Worm (Caenorhabditis elegans): ENCODE data around the gene C45B11.9.
A peak's percentile ranks its signal among the peaks of the same experiment; 100 is the strongest.

The C45B11.9 gene

ce11 chrV:11083691-11084090, 43.6 kb downstream of the C45B11.9 start:
- no peak for TF ChIP-seq ces-1 (GFP tag; optimal IDR thresholded peaks at IDR 0.05)
- TF ChIP-seq dsc-1 (tag; optimal IDR thresholded peaks at IDR 0.05) = peak; percentile 79
- TF ChIP-seq sox-4 (tag; optimal IDR thresholded peaks at IDR 0.05) = no peak
- TF ChIP-seq ceh-90 (tag; optimal IDR thresholded peaks at IDR 0.05) = no peak
- TF ChIP-seq C04F5.9 (tag; optimal IDR thresholded peaks at IDR 0.05) = no peak
- TF ChIP-seq nhr-20 (tag; optimal IDR thresholded peaks at IDR 0.05) = peak; percentile 47
- TF ChIP-seq grh-1 (GFP tag; IDR thresholded peaks at IDR 0.05) = no peak
- peak; percentile 49 for TF ChIP-seq swsn-7 (tag; optimal IDR thresholded peaks at IDR 0.05)
- TF ChIP-seq nhr-85 (tag) = no peak
- TF ChIP-seq egl-27 (tag; optimal IDR thresholded peaks at IDR 0.05) = no peak
- TF ChIP-seq zag-1 (tag; optimal IDR thresholded peaks at IDR 0.05) = no peak
- no peak for TF ChIP-seq fkh-8 (tag; optimal IDR thresholded peaks at IDR 0.05)
- TF ChIP-seq unc-62 (GFP tag; optimal IDR thresholded peaks at IDR 0.05) = no peak
- no peak for TF ChIP-seq ceh-63 (GFP tag; optimal IDR thresholded peaks at IDR 0.05)
- no peak for TF ChIP-seq hpl-2 (GFP tag; optimal IDR thresholded peaks at IDR 0.05)
- TF ChIP-seq elt-3 (tag; optimal IDR thresholded peaks at IDR 0.05) = no peak
- peak; percentile 10 for TF ChIP-seq fos-1 (tag; optimal IDR thresholded peaks at IDR 0.05)
- no peak for TF ChIP-seq fkh-10 (GFP tag; optimal IDR thresholded peaks at IDR 0.05)
- TF ChIP-seq aha-1 (tag; optimal IDR thresholded peaks at IDR 0.05) = no peak
- no peak for TF ChIP-seq pax-3 (tag; optimal IDR thresholded peaks at IDR 0.05)
- TF ChIP-seq lir-3 (tag; optimal IDR thresholded peaks at IDR 0.05; ENCODE audit: poor library complexity) = no peak
- peak; percentile 32 for TF ChIP-seq aly-2 (tag; optimal IDR thresholded peaks at IDR 0.05)
- TF ChIP-seq nhr-76 (tag; optimal IDR thresholded peaks at IDR 0.05) = no peak
- TF ChIP-seq lin-15B (tag; optimal IDR thresholded peaks at IDR 0.05) = no peak
- TF ChIP-seq nhr-47 (tag; optimal IDR thresholded peaks at IDR 0.05) = peak; percentile 23
- TF ChIP-seq tbx-2 (tag; optimal IDR thresholded peaks at IDR 0.05) = peak; percentile 67
- TF ChIP-seq blmp-1 (tag; optimal IDR thresholded peaks at IDR 0.05) = no peak
- no peak for TF ChIP-seq unc-130 (tag; optimal IDR thresholded peaks at IDR 0.05)
- no peak for TF ChIP-seq nhr-90 (tag; optimal IDR thresholded peaks at IDR 0.05; ENCODE audit: poor library complexity)
- TF ChIP-seq C16A3.4 (tag; optimal IDR thresholded peaks at IDR 0.05) = peak; percentile 11
- peak; percentile 88 for TF ChIP-seq pag-3 (tag; optimal IDR thresholded peaks at IDR 0.05; ENCODE audit: borderline replicate concordance, insufficient read depth)
- TF ChIP-seq nhr-19 (GFP tag; conservative IDR thresholded peaks at IDR 0.05) = peak; percentile 67
- TF ChIP-seq nhr-12 (tag; optimal IDR thresholded peaks at IDR 0.05) = no peak
- TF ChIP-seq ceh-88 (GFP tag; IDR thresholded peaks at IDR 0.05) = no peak
- peak; percentile 23 to 60 for TF ChIP-seq lsy-2 (tag; optimal IDR thresholded peaks at IDR 0.05)
- TF ChIP-seq pqm-1 (tag; optimal IDR thresholded peaks at IDR 0.05) = no peak
- no peak for TF ChIP-seq F16B12.6 (tag; optimal IDR thresholded peaks at IDR 0.05)
- no peak for TF ChIP-seq hlh-4 (tag; optimal IDR thresholded peaks at IDR 0.05)
- no peak for TF ChIP-seq unc-30 (tag; optimal IDR thresholded peaks at IDR 0.05)
- no peak for TF ChIP-seq unc-86 (tag; optimal IDR thresholded peaks at IDR 0.05)
- TF ChIP-seq snu-23 (GFP tag; optimal IDR thresholded peaks at IDR 0.05) = peak; percentile 64
- peak; percentile 49 for TF ChIP-seq mep-1 (tag; optimal IDR thresholded peaks at IDR 0.05)
- TF ChIP-seq zip-4 (GFP tag; optimal IDR thresholded peaks at IDR 0.05) = no peak
- no peak for TF ChIP-seq efl-3 (GFP tag; optimal IDR thresholded peaks at IDR 0.05)
- TF ChIP-seq ztf-4 (tag; optimal IDR thresholded peaks at IDR 0.05) = no peak
- no peak for TF ChIP-seq nhr-237 (tag; optimal IDR thresholded peaks at IDR 0.05)
- TF ChIP-seq lin-39 (tag; optimal IDR thresholded peaks at IDR 0.05) = no peak
- TF ChIP-seq sptf-1 (tag; optimal IDR thresholded peaks at IDR 0.05) = no peak
- TF ChIP-seq skn-1 (tag; optimal IDR thresholded peaks at IDR 0.05) = no peak
- TF ChIP-seq fkh-4 (tag; optimal IDR thresholded peaks at IDR 0.05; ENCODE audit: borderline replicate concordance) = peak; percentile 12
- no peak for TF ChIP-seq ztf-11 (tag; optimal IDR thresholded peaks at IDR 0.05)
- no peak for TF ChIP-seq Y116A8C.19 (tag; optimal IDR thresholded peaks at IDR 0.05; ENCODE audit: borderline replicate concordance)
- no peak for TF ChIP-seq lin-13 (GFP tag; optimal IDR thresholded peaks at IDR 0.05)
- no peak for TF ChIP-seq ceh-8 (GFP tag; optimal IDR thresholded peaks at IDR 0.05)
